Worm (Caenorhabditis elegans) whole organism, midembryonic: ENCODE measurements around the gene T01H3.5.

Experiments
- T22C8.4 ChIP-seq: fragments of 200-800 bp; sonication (Bioruptor generic); IDR thresholded peaks from 2 replicates; pipeline ENCODE4 v1.3.6; 2022; ENCODE audit warnings: missing genetic modification characterization, missing compliant biosample characterization
- cog-1 ChIP-seq: sonication (generic microtip); optimal IDR thresholded peaks from 2 replicates; lab custom pipeline; 2016; ENCODE audit warnings: missing genetic modification characterization, missing compliant biosample characterization
- flt-1 ChIP-seq: fragments of 200-800 bp; sonication (Bioruptor generic); IDR thresholded peaks from 2 replicates; pipeline ENCODE4 v1.3.6; 2022; ENCODE audit warnings: missing genetic modification characterization, missing compliant biosample characterization
- klf-2 ChIP-seq: fragments of 200-800 bp; sonication (Bioruptor generic); conservative IDR thresholded peaks from 2 replicates; pipeline ENCODE4 v1.3.6; 2022; ENCODE audit warnings: missing genetic modification reagents, missing genetic modification characterization, missing compliant biosample characterization
- med-1 ChIP-seq: sonication (generic microtip); optimal IDR thresholded peaks from 2 replicates; lab custom pipeline; 2017; ENCODE audit warnings: missing genetic modification characterization, mild to moderate bottlenecking, missing compliant biosample characterization, antibody characterized with exemption, missing genetic modification reagents; ENCODE audit not compliant: insufficient read depth
- ref-1 ChIP-seq: fragments of 200-800 bp; sonication (Bioruptor generic); conservative IDR thresholded peaks from 2 replicates; pipeline ENCODE4 v1.3.6; 2022; ENCODE audit warnings: missing genetic modification reagents, missing genetic modification characterization, missing compliant biosample characterization
- tab-1 ChIP-seq: fragments of 200-800 bp; sonication (Bioruptor generic); IDR thresholded peaks from 2 replicates; pipeline ENCODE4 v1.3.6; 2022; ENCODE audit warnings: missing genetic modification characterization, missing compliant biosample characterization
- ztf-23 ChIP-seq: fragments of 200-800 bp; sonication (Bioruptor generic); IDR thresholded peaks from 2 replicates; pipeline ENCODE4 v1.3.6; 2022; ENCODE audit warnings: missing genetic modification reagents, missing genetic modification characterization, missing compliant biosample characterization
- ztf-29 ChIP-seq: fragments of 200-800 bp; sonication (Bioruptor generic); IDR thresholded peaks from 2 replicates; pipeline ENCODE4 v1.3.6; 2022; ENCODE audit warnings: missing genetic modification reagents, missing genetic modification characterization, missing compliant biosample characterization

T01H3.5 gene

ce11 chrII:7850575-7850974, 28.8 kb upstream of the T01H3.5 start:
- no peak for TF ChIP-seq klf-2
- TF ChIP-seq ztf-23 (GFP tag; lab: Robert Waterston, UW), result no peak
- no peak for TF ChIP-seq ref-1 (GFP tag; lab: Robert Waterston, UW)
- no peak for TF ChIP-seq tab-1 (GFP tag; lab: Robert Waterston, UW)
- TF ChIP-seq med-1, result no peak
- TF ChIP-seq cog-1 (tag; lab: Kevin White, UChicago), result no peak
- TF ChIP-seq T22C8.4 (GFP tag; lab: Robert Waterston, UW), result no peak
- TF ChIP-seq flt-1 (GFP tag; lab: Robert Waterston, UW), result no peak
- no peak for TF ChIP-seq ztf-29 (GFP tag; lab: Robert Waterston, UW)

- TF ChIP-seq T22C8.4 (GFP tag; lab: Robert Waterston, UW), result no peak
Measured at ce11 chrII:7851480-7851879, 27.9 kb upstream of the T01H3.5 start.

DNA sequence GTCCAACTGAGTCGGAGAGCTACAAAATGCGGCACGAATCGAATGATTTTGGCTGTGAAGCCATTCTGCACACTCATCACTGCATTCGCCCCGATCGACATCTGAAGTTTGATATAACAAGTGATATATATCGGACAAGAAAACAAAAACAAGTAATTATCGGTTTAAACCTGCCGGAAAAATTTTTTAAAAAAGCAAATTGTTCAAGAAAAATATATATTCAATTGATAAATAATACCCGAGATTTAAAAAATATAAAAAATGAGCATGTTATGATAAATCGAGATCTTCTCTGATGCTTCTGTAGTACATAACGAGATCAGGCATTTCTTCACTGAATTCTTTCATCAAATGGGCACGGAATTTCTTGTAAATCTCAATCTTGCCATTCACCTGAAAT, 25.7 kb upstream of the T01H3.5 start, which contains the start of gene T09A5.5:
TSS of gene T09A5.5 (minus strand) at position 101 of the 400 bp plus-strand sequence.
- no peak for TF ChIP-seq flt-1 (GFP tag; lab: Robert Waterston, UW)
- TF ChIP-seq cog-1 (tag; lab: Kevin White, UChicago), result no peak
- TF ChIP-seq ref-1 (GFP tag; lab: Robert Waterston, UW), result no peak
- no peak for TF ChIP-seq T22C8.4 (GFP tag; lab: Robert Waterston, UW)
- no peak for TF ChIP-seq ztf-23 (GFP tag; lab: Robert Waterston, UW)
- no peak for TF ChIP-seq tab-1 (GFP tag; lab: Robert Waterston, UW)
- TF ChIP-seq med-1, result no peak
- no peak for TF ChIP-seq klf-2
- no peak for TF ChIP-seq ztf-29 (GFP tag; lab: Robert Waterston, UW)

- TF ChIP-seq klf-2 (no peak), ztf-23 (GFP tag; lab: Robert Waterston, UW) (no peak), tab-1 (GFP tag; lab: Robert Waterston, UW) (no peak), ref-1 (GFP tag; lab: Robert Waterston, UW) (no peak), flt-1 (GFP tag; lab: Robert Waterston, UW) (no peak), cog-1 (tag; lab: Kevin White, UChicago) (no peak), ztf-29 (GFP tag; lab: Robert Waterston, UW) (no peak), med-1 (no peak), T22C8.4 (GFP tag; lab: Robert Waterston, UW) (no peak)
Measured at ce11 chrII:7854942-7855341, 24.5 kb upstream of the T01H3.5 start, which contains the start of gene mdt-10. Gene mdt-10 (minus strand): TSS chrII:7855042.

DNA sequence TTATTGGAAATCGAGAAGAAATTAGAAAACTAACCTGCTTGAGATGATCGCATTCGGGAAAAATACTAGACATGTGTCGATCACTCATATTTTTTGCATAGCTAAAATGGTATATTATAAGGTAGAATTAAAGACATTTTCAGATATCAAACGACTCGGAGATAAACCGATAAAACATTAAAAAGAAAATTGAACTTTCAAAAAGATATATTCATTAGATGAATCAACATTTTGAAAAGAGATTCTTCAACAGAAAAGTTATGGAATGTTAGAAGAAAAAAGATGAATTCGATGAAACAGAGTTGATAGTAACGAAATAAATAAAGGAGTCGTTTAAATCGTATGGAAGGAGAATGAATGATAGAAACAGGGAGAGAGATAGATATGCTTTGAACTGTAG, 23.8 kb upstream of the T01H3.5 start, which contains the start of gene mdmh-35:
TSS of gene mdmh-35 (minus strand) at position 101 of the 400 bp plus-strand sequence.
- no peak for TF ChIP-seq med-1
- no peak for TF ChIP-seq ztf-23 (GFP tag; lab: Robert Waterston, UW)
- TF ChIP-seq tab-1 (GFP tag; lab: Robert Waterston, UW), result no peak
- no peak for TF ChIP-seq ztf-29 (GFP tag; lab: Robert Waterston, UW)
- no peak for TF ChIP-seq cog-1 (tag; lab: Kevin White, UChicago)
- no peak for TF ChIP-seq klf-2

- TF ChIP-seq ztf-23 (GFP tag; lab: Robert Waterston, UW), result 0 out of 2 replicates have a peak, but pooled peaks have one; percentile 35
- TF ChIP-seq flt-1 (GFP tag; lab: Robert Waterston, UW), result peak; percentile 48; the same call in 1 of the 2 replicates
- peak; percentile 22 for TF ChIP-seq cog-1 (tag; lab: Kevin White, UChicago)
- no peak for TF ChIP-seq ref-1 (GFP tag; lab: Robert Waterston, UW)
Measured at ce11 chrII:7857485-7858010, 21.9 kb upstream of the T01H3.5 start, which contains the start of the genes cec-3 and T09A5.15. Gene cec-3 (minus strand): TSS chrII:7857600. Gene T09A5.15 (plus strand): TSS chrII:7857960.

ce11 chrII:7858101-7858500, 21.3 kb upstream of the T01H3.5 start, which contains the start of gene sds-22:
Gene sds-22 (plus strand): TSS chrII:7858401.
- TF ChIP-seq ztf-29 (GFP tag; lab: Robert Waterston, UW) (no peak), cog-1 (tag; lab: Kevin White, UChicago) (no peak), klf-2 (no peak), ztf-23 (GFP tag; lab: Robert Waterston, UW) (no peak), flt-1 (GFP tag; lab: Robert Waterston, UW) (no peak), T22C8.4 (GFP tag; lab: Robert Waterston, UW) (no peak), ref-1 (GFP tag; lab: Robert Waterston, UW) (no peak)

DNA sequence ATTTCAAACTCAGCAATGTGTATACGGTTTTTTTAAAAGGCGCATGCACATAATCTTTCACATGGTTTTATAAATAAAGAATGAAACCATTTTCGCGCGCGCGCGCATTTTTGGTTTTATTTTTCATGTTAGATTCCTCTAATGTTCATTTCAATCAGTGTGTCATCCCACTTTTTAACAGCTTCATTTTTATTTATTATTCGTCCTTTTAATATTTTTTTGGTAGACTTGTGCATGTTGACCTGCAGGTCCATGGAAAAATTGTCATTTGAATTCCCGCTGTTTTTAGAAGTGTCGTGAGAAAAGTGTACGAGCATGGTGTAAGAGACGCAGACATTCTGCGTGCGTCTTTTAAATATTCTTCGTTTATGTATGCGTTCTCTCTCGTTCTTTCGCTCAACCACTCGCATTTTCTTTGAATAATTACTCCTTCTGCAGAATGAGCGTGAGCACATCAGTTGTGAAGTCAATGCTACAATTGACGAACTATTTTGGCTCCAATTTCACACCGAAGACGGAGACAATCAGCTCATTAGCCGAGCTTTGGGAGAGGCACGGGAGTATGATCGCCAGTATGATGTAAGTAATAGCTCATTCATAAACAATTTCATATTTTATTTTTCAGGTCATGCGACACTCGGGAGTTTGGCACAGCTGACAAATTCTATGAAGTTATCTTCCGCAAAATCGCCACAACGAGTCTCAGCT, 19.0 kb upstream of the T01H3.5 start, which contains the start of gene lin-5:
TSS of gene lin-5 (plus strand) at position 354 of the 708 bp plus-strand sequence.
- TF ChIP-seq klf-2, result 0 out of 2 replicates have a peak, but pooled peaks have one; percentile 47
- TF ChIP-seq med-1, result no peak
- no peak for TF ChIP-seq ztf-23 (GFP tag; lab: Robert Waterston, UW)
- TF ChIP-seq tab-1 (GFP tag; lab: Robert Waterston, UW), result no peak
- TF ChIP-seq cog-1 (tag; lab: Kevin White, UChicago), result peak; percentile 36
- no peak for TF ChIP-seq flt-1 (GFP tag; lab: Robert Waterston, UW)

- TF ChIP-seq med-1 (no peak), T22C8.4 (GFP tag; lab: Robert Waterston, UW) (no peak), tab-1 (GFP tag; lab: Robert Waterston, UW) (no peak), klf-2 (no peak), cog-1 (tag; lab: Kevin White, UChicago) (no peak), ztf-23 (GFP tag; lab: Robert Waterston, UW) (no peak), flt-1 (GFP tag; lab: Robert Waterston, UW) (no peak), ztf-29 (GFP tag; lab: Robert Waterston, UW) (no peak), ref-1 (GFP tag; lab: Robert Waterston, UW) (no peak)
Measured at ce11 chrII:7863480-7864125, 15.8 kb upstream of the T01H3.5 start.
